Worm (Caenorhabditis elegans): ENCODE results near the gene C09F12.3.

DNA sequence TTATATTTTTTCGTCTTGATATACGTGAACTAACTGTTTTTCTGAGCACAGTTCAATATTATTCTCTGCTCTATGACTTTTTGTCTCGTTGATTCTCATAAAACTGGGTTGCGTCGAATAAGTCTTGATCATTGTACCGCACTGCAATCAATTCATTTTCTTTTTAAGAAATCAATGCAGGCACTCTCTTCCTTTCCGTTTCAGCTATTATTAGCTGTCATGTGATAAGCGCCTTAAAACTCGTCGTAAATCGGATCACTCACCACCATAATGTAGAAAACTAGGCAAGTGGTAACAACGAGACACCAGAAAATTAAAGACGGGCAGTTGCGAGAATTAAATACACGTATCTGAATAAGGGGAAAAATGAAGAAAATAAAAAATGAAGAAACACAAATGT, 35.3 kb downstream of the C09F12.3 start:
- TF ChIP-seq ztf-23 (GFP tag; IDR thresholded peaks at IDR 0.05) (no peak), klf-2 (GFP tag; conservative IDR thresholded peaks at IDR 0.05) (no peak), flt-1 (GFP tag; IDR thresholded peaks at IDR 0.05) (no peak), T22C8.4 (GFP tag; IDR thresholded peaks at IDR 0.05) (no peak), cog-1 (tag; optimal IDR thresholded peaks at IDR 0.05) (no peak)

Measured in whole organism, midembryonic.